Worm (Caenorhabditis elegans): ENCODE results near the gene papl-1.

DNA sequence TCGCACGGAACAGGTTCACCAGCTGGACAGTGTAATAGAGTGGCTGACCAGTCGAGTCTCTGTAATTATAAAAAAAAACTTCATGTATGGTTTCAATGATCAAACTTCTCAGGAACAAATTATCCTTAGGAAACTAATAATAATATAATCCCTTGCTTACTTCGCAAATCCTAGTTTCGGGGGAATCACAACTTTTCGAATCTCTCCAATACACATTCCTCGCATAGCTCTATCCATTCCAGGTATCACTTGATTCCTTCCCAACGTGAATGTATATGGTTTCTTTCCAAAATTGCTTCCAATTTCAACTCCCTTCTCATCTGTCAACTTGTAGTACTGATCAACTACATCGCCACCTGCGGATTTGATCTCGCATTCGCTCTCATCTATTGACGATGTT is 26.8 kb upstream of the papl-1 start:
- TF ChIP-seq W03F9.2 (tag; optimal IDR thresholded peaks at IDR 0.05), result no peak
- no peak for TF ChIP-seq him-1 (tag; optimal IDR thresholded peaks at IDR 0.05)

Data from whole organism, L4/young adult.